Worm (Caenorhabditis elegans): ENCODE measurements around the gene acdh-2.
"Not testable (repeated sequence)": the region's sequence is repeated elsewhere in the genome, so short reads cannot be mapped to it uniquely, and the experiment has no call there.

ce11 chrII:5534939-5535338 lies 12.4 kb downstream of the acdh-2 start, which contains the start of gene hlh-25:
- not testable (repeated sequence) for TF ChIP-seq snpc-4 (tag; optimal IDR thresholded peaks at IDR 0.05); ceh-82 (tag; optimal IDR thresholded peaks at IDR 0.05); lim-7 (GFP tag; IDR thresholded peaks at IDR 0.05)
